Worm (Caenorhabditis elegans) whole organism, L2 larva: Measurements from ENCODE around the gene srh-231.

Experiments used
- ama-1 ChIP-seq: fragments of 150-350 bp; optimal IDR thresholded peaks from 2 replicates; lab custom pipeline; 2018; ENCODE audit warnings: inconsistent platforms
- lin-39 ChIP-seq: fragments of 150-350 bp; optimal IDR thresholded peaks from 2 replicates; lab custom pipeline; 2014; ENCODE audit warnings: missing biosample characterization, missing genetic modification reagents, missing genetic modification characterization
- nhr-12 ChIP-seq: fragments of 150-350 bp; optimal IDR thresholded peaks from 2 replicates; lab custom pipeline; 2014; ENCODE audit warnings: missing biosample characterization, missing genetic modification characterization
- snpc-4 ChIP-seq: fragments of 150-350 bp; optimal IDR thresholded peaks from 2 replicates; lab custom pipeline; 2014; ENCODE audit warnings: missing biosample characterization, missing genetic modification characterization
- unc-62 ChIP-seq: fragments of 150-350 bp; optimal IDR thresholded peaks from 2 replicates; lab custom pipeline; 2014; ENCODE audit warnings: missing biosample characterization, missing genetic modification reagents, missing genetic modification characterization

DNA sequence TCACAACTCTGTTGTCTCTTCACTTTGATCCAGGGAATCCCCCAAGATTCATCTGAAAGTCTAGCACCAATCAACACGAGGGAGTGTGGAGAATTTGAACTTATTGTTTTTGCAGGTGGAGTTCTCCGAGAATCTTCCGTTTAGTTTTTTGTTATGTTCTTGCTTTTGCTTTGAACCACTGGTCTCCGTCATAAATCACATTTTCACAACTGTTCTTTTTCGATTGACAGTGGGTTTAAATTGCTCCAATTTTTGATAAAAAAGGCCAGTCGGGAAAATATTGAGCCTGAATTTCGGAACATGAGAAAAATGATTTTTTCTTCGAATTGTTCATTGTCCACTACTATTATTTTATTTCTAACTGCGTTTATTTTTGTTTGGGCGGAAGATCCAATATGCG is 30.1 kb downstream of the srh-231 start, which contains the start of gene F10G2.10:
- TF ChIP-seq lin-39 = no peak
- no peak for TF ChIP-seq snpc-4 (tag; lab: Kevin White, UChicago)
- TF ChIP-seq ama-1 (lab: Kevin White, UChicago) = no peak
- no peak for TF ChIP-seq unc-62 (GFP tag; lab: Kevin White, UChicago)
- no peak for TF ChIP-seq nhr-12 (tag; lab: Kevin White, UChicago)
